Fruit fly (Drosophila melanogaster) whole organism, prepupa: ENCODE measurements around the gene CG32243.

ENCODE experiments used
- CG10631 ChIP-seq: fragments of 200-800 bp; sonication (Bioruptor generic); optimal IDR thresholded peaks from 2 replicates; lab custom pipeline; 2016; ENCODE audit warnings: missing biosample characterization, missing genetic modification characterization
- CG10669 ChIP-seq: fragments of 200-800 bp; sonication (Bioruptor generic); optimal IDR thresholded peaks from 3 replicates; lab custom pipeline; 2018; ENCODE audit warnings: missing biosample characterization, mild to moderate bottlenecking, missing genetic modification characterization, moderate library complexity
- CG11294 ChIP-seq: fragments of 200-800 bp; sonication (Bioruptor generic); IDR thresholded peaks from 2 replicates; pipeline ENCODE4 v1.3.6; 2022; ENCODE audit warnings: missing biosample characterization, missing genetic modification characterization
- CG11762 ChIP-seq: fragments of 200-800 bp; sonication (Bioruptor generic); optimal IDR thresholded peaks from 3 replicates; lab custom pipeline; 2016; ENCODE audit warnings: missing biosample characterization, missing genetic modification characterization; ENCODE audit not compliant: insufficient read depth
- CG11902 ChIP-seq: fragments of 200-800 bp; sonication (Bioruptor generic); optimal IDR thresholded peaks from 3 replicates; lab custom pipeline; 2016; ENCODE audit warnings: missing biosample characterization, missing genetic modification characterization
- CG15336 ChIP-seq: fragments of 200-800 bp; sonication (Bioruptor generic); IDR thresholded peaks from 2 replicates; pipeline ENCODE4 v1.3.6; 2022; ENCODE audit warnings: missing biosample characterization, missing genetic modification characterization
- CG1621 ChIP-seq: fragments of 200-800 bp; sonication (Bioruptor generic); optimal IDR thresholded peaks from 3 replicates; lab custom pipeline; 2018; ENCODE audit warnings: missing biosample characterization, mild to moderate bottlenecking, missing genetic modification characterization
- CG16779 ChIP-seq: fragments of 200-800 bp; sonication (Bioruptor generic); optimal IDR thresholded peaks from 3 replicates; lab custom pipeline; 2017; ENCODE audit warnings: missing biosample characterization, mild to moderate bottlenecking, missing genetic modification characterization
- CG3032 ChIP-seq: fragments of 200-800 bp; optimal IDR thresholded peaks from 2 replicates; lab custom pipeline; 2019; ENCODE audit warnings: missing biosample characterization, mild to moderate bottlenecking, missing genetic modification characterization, moderate library complexity
- CG31627 ChIP-seq: fragments of 200-800 bp; sonication (Bioruptor generic); optimal IDR thresholded peaks from 3 replicates; lab custom pipeline; 2016; ENCODE audit warnings: missing biosample characterization, missing genetic modification characterization
- CG32006 ChIP-seq: fragments of 200-800 bp; sonication (Bioruptor generic); optimal IDR thresholded peaks from 3 replicates; lab custom pipeline; 2017; ENCODE audit warnings: missing biosample characterization, mild to moderate bottlenecking, missing genetic modification characterization
- CG34406 ChIP-seq: fragments of 200-800 bp; sonication (Bioruptor generic); optimal IDR thresholded peaks from 3 replicates; lab custom pipeline; 2016; ENCODE audit warnings: missing biosample characterization, missing genetic modification characterization
- CG4318 ChIP-seq: fragments of 200-800 bp; sonication (Bioruptor generic); optimal IDR thresholded peaks from 3 replicates; lab custom pipeline; 2017; ENCODE audit warnings: missing biosample characterization, mild to moderate bottlenecking, missing genetic modification characterization
- CG6276 ChIP-seq: fragments of 200-800 bp; sonication (Bioruptor generic); optimal IDR thresholded peaks from 2 replicates; lab custom pipeline; 2017; ENCODE audit warnings: missing biosample characterization, mild to moderate bottlenecking, missing genetic modification characterization
- CG6792 ChIP-seq: fragments of 200-800 bp; sonication (Bioruptor generic); optimal IDR thresholded peaks from 3 replicates; lab custom pipeline; 2016; ENCODE audit warnings: missing biosample characterization, missing genetic modification characterization
- CG6808 ChIP-seq: fragments of 200-800 bp; sonication (Bioruptor generic); optimal IDR thresholded peaks from 3 replicates; lab custom pipeline; 2017; ENCODE audit warnings: missing biosample characterization, missing genetic modification characterization, mild to moderate bottlenecking, moderate library complexity, missing genetic modification reagents
- CG7368 ChIP-seq: fragments of 200-800 bp; sonication (Bioruptor generic); optimal IDR thresholded peaks from 3 replicates; lab custom pipeline; 2016; ENCODE audit warnings: missing biosample characterization, missing genetic modification characterization
- CG8119 ChIP-seq: fragments of 200-800 bp; sonication (Bioruptor generic); IDR thresholded peaks from 3 replicates; pipeline ENCODE4 v1.3.6; 2022; ENCODE audit warnings: missing biosample characterization, missing genetic modification characterization
- CG8319 ChIP-seq: fragments of 200-800 bp; sonication (Bioruptor generic); optimal IDR thresholded peaks from 3 replicates; lab custom pipeline; 2016; ENCODE audit warnings: missing biosample characterization, missing genetic modification characterization
- CG8632 ChIP-seq: fragments of 200-800 bp; sonication (Bioruptor generic); optimal IDR thresholded peaks from 3 replicates; lab custom pipeline; 2016; ENCODE audit warnings: missing biosample characterization, missing genetic modification characterization
- CG9139 ChIP-seq: fragments of 200-800 bp; sonication (Bioruptor generic); optimal IDR thresholded peaks from 3 replicates; lab custom pipeline; 2017; ENCODE audit warnings: missing biosample characterization, mild to moderate bottlenecking, missing genetic modification characterization
- Eip78C ChIP-seq: fragments of 200-800 bp; sonication (Bioruptor generic); peaks from one replicate; lab custom pipeline; 2016; ENCODE audit warnings: missing biosample characterization, missing genetic modification characterization
- Eip93F ChIP-seq: fragments of 200-800 bp; sonication (Bioruptor generic); optimal IDR thresholded peaks from 2 replicates; lab custom pipeline; 2016; ENCODE audit warnings: missing biosample characterization, mild to moderate bottlenecking, missing genetic modification characterization
- Ets21C ChIP-seq: fragments of 200-800 bp; sonication (Bioruptor generic); optimal IDR thresholded peaks from 3 replicates; lab custom pipeline; 2016; ENCODE audit warnings: missing biosample characterization, missing genetic modification characterization
- Gug ChIP-seq: fragments of 200-800 bp; sonication (Bioruptor generic); IDR thresholded peaks from 2 replicates; pipeline ENCODE4 v1.3.6; 2022; ENCODE audit warnings: missing biosample characterization, missing genetic modification characterization
- Hr39 ChIP-seq: fragments of 200-800 bp; sonication (Bioruptor generic); optimal IDR thresholded peaks from 2 replicates; lab custom pipeline; 2016; ENCODE audit warnings: missing biosample characterization, missing genetic modification characterization
- Hr4 ChIP-seq: fragments of 200-800 bp; sonication (Bioruptor generic); optimal IDR thresholded peaks from 3 replicates; lab custom pipeline; 2016; ENCODE audit warnings: missing biosample characterization, missing genetic modification characterization
- Met ChIP-seq: fragments of 200-800 bp; sonication (Bioruptor generic); optimal IDR thresholded peaks from 3 replicates; lab custom pipeline; 2016; ENCODE audit warnings: missing biosample characterization, missing genetic modification characterization
- OdsH ChIP-seq: fragments of 200-800 bp; sonication (Bioruptor generic); optimal IDR thresholded peaks from 3 replicates; lab custom pipeline; 2016; ENCODE audit warnings: missing biosample characterization, missing genetic modification characterization
- Smox ChIP-seq: fragments of 200-800 bp; sonication (Bioruptor generic); optimal IDR thresholded peaks from 3 replicates; lab custom pipeline; 2016; ENCODE audit warnings: missing biosample characterization, missing genetic modification characterization
- Sox14 ChIP-seq: fragments of 200-800 bp; sonication (Bioruptor generic); optimal IDR thresholded peaks from 3 replicates; lab custom pipeline; 2016; ENCODE audit warnings: missing biosample characterization, missing genetic modification characterization
- Sox15 ChIP-seq: fragments of 200-800 bp; sonication (Bioruptor generic); optimal IDR thresholded peaks from 3 replicates; lab custom pipeline; 2016; ENCODE audit warnings: missing biosample characterization, missing genetic modification characterization
- cyc ChIP-seq: fragments of 200-800 bp; sonication (Bioruptor generic); optimal IDR thresholded peaks from 3 replicates; lab custom pipeline; 2016; ENCODE audit warnings: missing biosample characterization, missing genetic modification characterization
- dac ChIP-seq: fragments of 200-800 bp; sonication (Bioruptor generic); optimal IDR thresholded peaks from 2 replicates; lab custom pipeline; 2017; ENCODE audit warnings: missing biosample characterization, mild to moderate bottlenecking, missing genetic modification characterization
- dsx ChIP-seq: fragments of 200-800 bp; optimal IDR thresholded peaks from 3 replicates; lab custom pipeline; 2019; ENCODE audit warnings: missing biosample characterization, mild to moderate bottlenecking, missing genetic modification characterization, moderate library complexity; ENCODE audit not compliant: poor library complexity, severe bottlenecking
- eg ChIP-seq: fragments of 200-800 bp; sonication (Bioruptor generic); IDR thresholded peaks from 3 replicates; pipeline ENCODE4 v1.3.6; 2022; ENCODE audit warnings: missing biosample characterization, missing genetic modification characterization
- esn ChIP-seq: fragments of 200-800 bp; sonication (Bioruptor generic); optimal IDR thresholded peaks from 2 replicates; lab custom pipeline; 2016; ENCODE audit warnings: missing biosample characterization, mild to moderate bottlenecking, missing genetic modification characterization, moderate library complexity
- fd59A ChIP-seq: fragments of 200-800 bp; sonication (Bioruptor generic); optimal IDR thresholded peaks from 2 replicates; lab custom pipeline; 2017; ENCODE audit warnings: missing biosample characterization, mild to moderate bottlenecking, missing genetic modification characterization, missing genetic modification reagents
- fd85E ChIP-seq: fragments of 200-800 bp; sonication (Bioruptor generic); optimal IDR thresholded peaks from 3 replicates; lab custom pipeline; 2016; ENCODE audit warnings: missing biosample characterization, missing genetic modification characterization
- fkh ChIP-seq: fragments of 200-800 bp; sonication (Bioruptor generic); optimal IDR thresholded peaks from 3 replicates; lab custom pipeline; 2017; ENCODE audit warnings: missing biosample characterization, mild to moderate bottlenecking, missing genetic modification characterization, moderate library complexity
- lz ChIP-seq: fragments of 200-800 bp; sonication (Bioruptor generic); optimal IDR thresholded peaks from 3 replicates; lab custom pipeline; 2016; ENCODE audit warnings: missing biosample characterization, missing genetic modification characterization
- net ChIP-seq: fragments of 200-800 bp; sonication (Bioruptor generic); optimal IDR thresholded peaks from 3 replicates; lab custom pipeline; 2016; ENCODE audit warnings: missing biosample characterization, missing genetic modification characterization
- pdm3 ChIP-seq: fragments of 200-800 bp; sonication (Bioruptor generic); optimal IDR thresholded peaks from 3 replicates; lab custom pipeline; 2016; ENCODE audit warnings: missing biosample characterization, missing genetic modification characterization
- salr ChIP-seq, 2 experiments: fragments of 200-800 bp; sonication (Bioruptor generic); optimal IDR thresholded peaks; 3 replicates each; lab custom pipeline; 2016 to 2018; ENCODE audit warnings: missing biosample characterization in 2 of 2, missing genetic modification characterization in 2 of 2, mild to moderate bottlenecking in 1 of 2
- spab ChIP-seq: fragments of 200-800 bp; sonication (Bioruptor generic); optimal IDR thresholded peaks from 2 replicates; lab custom pipeline; 2017; ENCODE audit warnings: missing biosample characterization, mild to moderate bottlenecking, missing genetic modification characterization, missing genetic modification reagents
- ss ChIP-seq, 2 experiments: fragments of 200-800 bp; sonication (Bioruptor generic); optimal IDR thresholded peaks; 2 replicates in 1 of 2; 3 replicates in 1 of 2; lab custom pipeline; 2017 to 2018; ENCODE audit warnings: mild to moderate bottlenecking in 2 of 2, missing biosample characterization in 2 of 2, missing genetic modification characterization in 2 of 2, moderate library complexity in 1 of 2
- svp ChIP-seq: fragments of 200-800 bp; sonication (Bioruptor generic); peaks from one replicate; lab custom pipeline; 2016; ENCODE audit warnings: missing biosample characterization, missing genetic modification characterization
- topi ChIP-seq: fragments of 200-800 bp; sonication (Bioruptor generic); optimal IDR thresholded peaks from 3 replicates; lab custom pipeline; 2016; ENCODE audit warnings: missing biosample characterization, missing genetic modification characterization
- vri ChIP-seq: fragments of 200-800 bp; sonication (Bioruptor generic); optimal IDR thresholded peaks from 3 replicates; lab custom pipeline; 2016; ENCODE audit warnings: missing biosample characterization, mild to moderate bottlenecking, missing genetic modification characterization

Gene CG32243

DNA sequence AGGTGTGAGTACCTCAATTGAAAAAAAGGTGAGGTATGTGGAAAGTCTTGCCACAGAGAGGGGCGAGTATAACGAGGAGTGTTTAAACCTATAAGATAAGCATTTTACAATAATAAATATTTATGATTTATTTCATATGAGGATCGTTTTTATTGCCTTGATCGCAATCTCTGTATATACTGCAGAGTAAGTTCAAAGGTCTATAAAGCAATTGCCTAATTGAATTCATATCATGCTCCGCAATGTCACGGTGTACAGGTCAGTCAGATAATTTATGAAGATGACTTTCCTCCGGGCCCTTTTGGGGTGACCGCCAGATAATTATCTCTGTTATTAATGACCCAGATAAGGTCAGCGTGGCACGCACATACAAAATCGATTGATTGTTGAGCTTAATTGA, 7.3 kb upstream of the CG32243 start:
- no peak for TF ChIP-seq Hr4
- TF ChIP-seq ss (GFP tag; optimal IDR thresholded peaks at IDR 0.05; lab: Kevin White, UChicago), result no peak
- no peak for TF ChIP-seq topi (GFP tag; lab: Kevin White, UChicago)
- TF ChIP-seq CG6792, result no peak
- peak; percentile 92 for TF ChIP-seq svp (GFP tag; lab: Kevin White, UChicago)

DNA sequence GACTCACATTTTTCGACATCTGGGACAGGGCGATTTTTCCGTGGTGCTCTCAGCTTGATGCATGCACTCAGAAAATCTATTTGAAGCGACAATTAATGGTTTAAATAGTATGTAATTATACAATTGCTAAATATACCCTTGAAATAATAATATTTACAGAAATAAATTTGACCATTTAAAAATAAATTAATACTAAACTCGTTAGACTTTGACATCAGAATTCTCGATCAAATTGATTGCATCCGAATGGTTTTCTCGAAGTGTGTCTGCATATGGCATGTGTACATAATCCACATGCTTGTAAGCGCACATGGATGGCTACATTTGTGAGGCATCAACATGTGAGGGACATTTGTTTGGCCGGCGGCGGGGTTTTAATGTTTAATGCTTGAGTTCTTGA, 5.6 kb upstream of the CG32243 start:
- peak; percentile 53 for TF ChIP-seq Sox15
- peak; percentile 83 for TF ChIP-seq CG6808 (GFP tag; lab: Kevin White, UChicago)
- TF ChIP-seq vri (GFP tag; lab: Kevin White, UChicago), result peak; percentile 65
- peak; percentile 46 for TF ChIP-seq fd85E
- peak; percentile 69 for TF ChIP-seq topi (GFP tag; lab: Kevin White, UChicago)
- TF ChIP-seq ss (GFP tag; optimal IDR thresholded peaks at IDR 0.05; lab: Kevin White, UChicago), result peak; percentile 77 to 84
- peak; percentile 36 for TF ChIP-seq Eip93F (GFP tag; lab: Kevin White, UChicago)
- TF ChIP-seq CG34406 (GFP tag; lab: Kevin White, UChicago), result peak; percentile 83
- TF ChIP-seq CG3032 (tag; lab: Kevin White, UChicago), result peak; percentile 87
- TF ChIP-seq spab (GFP tag; lab: Kevin White, UChicago), result peak; percentile 77
- peak; percentile 83 for TF ChIP-seq CG10669 (GFP tag; lab: Kevin White, UChicago)
- peak; percentile 91 for TF ChIP-seq CG15336
- TF ChIP-seq Smox (GFP tag; lab: Kevin White, UChicago), result peak; percentile 77
- peak; percentile 57 for TF ChIP-seq CG31627 (GFP tag; lab: Kevin White, UChicago)
- peak; percentile 32 for TF ChIP-seq Ets21C (GFP tag; lab: Kevin White, UChicago)
- TF ChIP-seq Hr39 (GFP tag; lab: Kevin White, UChicago), result peak; percentile 58
- TF ChIP-seq CG7368, result peak; percentile 77
- TF ChIP-seq CG16779 (tag; lab: Kevin White, UChicago), result peak; percentile 75
- peak; percentile 80 for TF ChIP-seq CG6276 (GFP tag; lab: Kevin White, UChicago)
- TF ChIP-seq fd59A (GFP tag; lab: Kevin White, UChicago), result peak; percentile 79
- TF ChIP-seq CG10631 (GFP tag; lab: Kevin White, UChicago), result peak; percentile 91
- TF ChIP-seq CG1621, result peak; percentile 84
- peak; percentile 73 for TF ChIP-seq CG11762
- TF ChIP-seq CG6792, result peak; percentile 86
- TF ChIP-seq Gug (GFP tag; lab: Robert Waterston, UW), result peak; percentile 81
- peak; percentile 74 for TF ChIP-seq CG11294
- TF ChIP-seq CG8319 (GFP tag; lab: Kevin White, UChicago), result peak; percentile 80
- peak; percentile 68 for TF ChIP-seq CG9139 (GFP tag; lab: Kevin White, UChicago)
- TF ChIP-seq CG4318 (GFP tag; lab: Kevin White, UChicago), result peak; percentile 64
- peak; percentile 97 for TF ChIP-seq Eip78C (GFP tag; lab: Kevin White, UChicago)
- TF ChIP-seq cyc, result peak; percentile 72
- peak; percentile 78 for TF ChIP-seq Sox14
- TF ChIP-seq CG11902 (GFP tag; lab: Kevin White, UChicago), result peak; percentile 19
- TF ChIP-seq Met, result peak; percentile 84
- peak; percentile 80 for TF ChIP-seq CG8632 (GFP tag; lab: Kevin White, UChicago)
- TF ChIP-seq pdm3, result peak; percentile 85
- TF ChIP-seq CG32006 (GFP tag; lab: Kevin White, UChicago), result peak; percentile 92
- TF ChIP-seq fkh (GFP tag; lab: Kevin White, UChicago), result peak; percentile 39
- TF ChIP-seq CG8119 (GFP tag; lab: Robert Waterston, UW), result peak; percentile 92
- TF ChIP-seq eg (GFP tag; lab: Robert Waterston, UW), result peak; percentile 88
- TF ChIP-seq dsx (GFP tag; lab: Kevin White, UChicago), result peak; percentile 90
- peak; percentile 86 for TF ChIP-seq esn (GFP tag; lab: Kevin White, UChicago)
- TF ChIP-seq salr (GFP tag; optimal IDR thresholded peaks at IDR 0.05; lab: Kevin White, UChicago), result peak; percentile 68 to 83
- peak; percentile 75 for TF ChIP-seq lz
- TF ChIP-seq OdsH (GFP tag; lab: Kevin White, UChicago), result peak; percentile 90
- peak; percentile 83 for TF ChIP-seq svp (GFP tag; lab: Kevin White, UChicago)
- TF ChIP-seq dac (GFP tag; lab: Kevin White, UChicago), result peak; percentile 58
- peak; percentile 88 for TF ChIP-seq Hr4
- TF ChIP-seq net (GFP tag; lab: Kevin White, UChicago), result peak; percentile 90
